Fruit fly (Drosophila melanogaster) whole organism, embryonic: ENCODE results near the gene CG7564.

Source experiments
- Asciz ChIP-seq: fragments of 200-800 bp; sonication (Bioruptor generic); optimal IDR thresholded peaks from 2 replicates; lab custom pipeline; 2017; ENCODE audit warnings: missing biosample characterization, mild to moderate bottlenecking, missing genetic modification characterization, missing genetic modification reagents
- B-H2 ChIP-seq: fragments of 200-800 bp; sonication (Bioruptor generic); optimal IDR thresholded peaks from 2 replicates; lab custom pipeline; 2018; ENCODE audit warnings: missing biosample characterization, mild to moderate bottlenecking, missing genetic modification characterization
- Blimp-1 ChIP-seq: fragments of 200-800 bp; sonication (Bioruptor generic); optimal IDR thresholded peaks from 3 replicates; lab custom pipeline; 2018; ENCODE audit warnings: missing biosample characterization, missing genetic modification characterization, mild to moderate bottlenecking, moderate library complexity, missing genetic modification reagents
- CG10543 ChIP-seq: fragments of 200-800 bp; sonication (Bioruptor generic); optimal IDR thresholded peaks from 3 replicates; lab custom pipeline; 2017; ENCODE audit warnings: missing biosample characterization, mild to moderate bottlenecking, missing genetic modification characterization, moderate library complexity
- CG12942 ChIP-seq: fragments of 200-800 bp; sonication (Bioruptor generic); optimal IDR thresholded peaks from 3 replicates; lab custom pipeline; 2016; ENCODE audit warnings: missing biosample characterization, missing genetic modification characterization
- CG13296 ChIP-seq: fragments of 200-800 bp; sonication (Bioruptor generic); optimal IDR thresholded peaks from 3 replicates; lab custom pipeline; 2018; ENCODE audit warnings: missing biosample characterization, mild to moderate bottlenecking, missing genetic modification characterization
- CG13424 ChIP-seq: fragments of 200-800 bp; sonication (Bioruptor generic); optimal IDR thresholded peaks from 2 replicates; lab custom pipeline; 2019; ENCODE audit warnings: missing biosample characterization, mild to moderate bottlenecking, missing genetic modification characterization, moderate library complexity
- CG15011 ChIP-seq: fragments of 200-800 bp; sonication (Bioruptor generic); optimal IDR thresholded peaks from 3 replicates; lab custom pipeline; 2018; ENCODE audit warnings: missing biosample characterization, mild to moderate bottlenecking, missing genetic modification characterization
- CG1603 ChIP-seq: fragments of 200-800 bp; sonication (Bioruptor generic); optimal IDR thresholded peaks from 2 replicates; lab custom pipeline; 2019; ENCODE audit warnings: missing biosample characterization, mild to moderate bottlenecking, missing genetic modification characterization, moderate library complexity
- CG17186 ChIP-seq: fragments of 200-800 bp; sonication (Bioruptor generic); optimal IDR thresholded peaks from 3 replicates; lab custom pipeline; 2017; ENCODE audit warnings: missing biosample characterization, missing genetic modification reagents, missing genetic modification characterization
- CG17568 ChIP-seq: fragments of 200-800 bp; sonication (Bioruptor generic); optimal IDR thresholded peaks from 2 replicates; lab custom pipeline; 2018; ENCODE audit warnings: missing biosample characterization, mild to moderate bottlenecking, missing genetic modification characterization, moderate library complexity
- CG17912 ChIP-seq: fragments of 200-800 bp; sonication (Bioruptor generic); optimal IDR thresholded peaks from 2 replicates; lab custom pipeline; 2018; ENCODE audit warnings: missing biosample characterization, mild to moderate bottlenecking, missing genetic modification characterization
- CG18599 ChIP-seq: fragments of 200-800 bp; sonication (Bioruptor generic); optimal IDR thresholded peaks from 3 replicates; lab custom pipeline; 2017; ENCODE audit warnings: missing biosample characterization, missing genetic modification characterization, mild to moderate bottlenecking, moderate library complexity, missing genetic modification reagents
- CG2889 ChIP-seq: fragments of 200-800 bp; sonication (Bioruptor generic); IDR thresholded peaks from 3 replicates; pipeline ENCODE4 v1.3.6; 2022; ENCODE audit warnings: missing biosample characterization, missing genetic modification characterization
- CG32772 ChIP-seq: fragments of 200-800 bp; sonication (Bioruptor generic); IDR thresholded peaks from 2 replicates; pipeline ENCODE4 v1.3.6; 2022; ENCODE audit warnings: missing biosample characterization, missing genetic modification characterization
- CG3281 ChIP-seq: fragments of 200-800 bp; sonication (Bioruptor generic); optimal IDR thresholded peaks from 3 replicates; lab custom pipeline; 2017; ENCODE audit warnings: missing biosample characterization, mild to moderate bottlenecking, missing genetic modification characterization
- CG34376 ChIP-seq: fragments of 200-800 bp; sonication (Bioruptor generic); optimal IDR thresholded peaks from 2 replicates; lab custom pipeline; 2018; ENCODE audit warnings: missing biosample characterization, mild to moderate bottlenecking, missing genetic modification characterization
- CG6791 ChIP-seq: fragments of 200-800 bp; sonication (Bioruptor generic); IDR thresholded peaks from 3 replicates; pipeline ENCODE4 v1.3.6; 2022; ENCODE audit warnings: missing biosample characterization, missing genetic modification characterization; ENCODE audit not compliant: partially characterized antibody
- CG6813 ChIP-seq: fragments of 200-800 bp; sonication (Bioruptor generic); optimal IDR thresholded peaks from 2 replicates; lab custom pipeline; 2017; ENCODE audit warnings: missing biosample characterization, missing genetic modification characterization, mild to moderate bottlenecking, moderate library complexity, missing genetic modification reagents
- CG7372 ChIP-seq: fragments of 200-800 bp; sonication (Bioruptor generic); IDR thresholded peaks from 2 replicates; pipeline ENCODE4 v1.3.6; 2022; ENCODE audit warnings: missing biosample characterization, missing genetic modification characterization
- CG9609 ChIP-seq: fragments of 200-800 bp; sonication (Bioruptor generic); optimal IDR thresholded peaks from 3 replicates; lab custom pipeline; 2016; ENCODE audit warnings: missing biosample characterization, missing genetic modification characterization
- CrebB ChIP-seq: fragments of 200-800 bp; sonication (Bioruptor generic); optimal IDR thresholded peaks from 3 replicates; lab custom pipeline; 2018; ENCODE audit warnings: missing biosample characterization, mild to moderate bottlenecking, missing genetic modification characterization
- Ets97D ChIP-seq: fragments of 200-800 bp; sonication (Bioruptor generic); optimal IDR thresholded peaks from 3 replicates; lab custom pipeline; 2016; ENCODE audit warnings: missing biosample characterization, missing genetic modification characterization
- Fer1 ChIP-seq: fragments of 200-800 bp; sonication (Bioruptor generic); optimal IDR thresholded peaks from 2 replicates; lab custom pipeline; 2017; ENCODE audit warnings: missing biosample characterization, mild to moderate bottlenecking, missing genetic modification characterization
- Hmr ChIP-seq: fragments of 200-800 bp; sonication (Bioruptor generic); optimal IDR thresholded peaks from 3 replicates; lab custom pipeline; 2017; ENCODE audit warnings: mild to moderate bottlenecking, missing biosample characterization, missing genetic modification reagents, missing genetic modification characterization
- MBD-R2 ChIP-seq: fragments of 200-800 bp; sonication (Bioruptor generic); IDR thresholded peaks from 2 replicates; pipeline ENCODE4 v1.3.6; 2022; ENCODE audit warnings: missing biosample characterization, missing genetic modification characterization
- MTF-1 ChIP-seq: fragments of 200-800 bp; sonication (Bioruptor generic); optimal IDR thresholded peaks from 2 replicates; lab custom pipeline; 2018; ENCODE audit warnings: missing biosample characterization, mild to moderate bottlenecking, missing genetic modification characterization, borderline replicate concordance
- Med ChIP-seq: fragments of 200-800 bp; sonication (Bioruptor generic); peaks from one replicate; lab custom pipeline; 2016; ENCODE audit warnings: missing biosample characterization, missing genetic modification characterization, mild to moderate bottlenecking, inconsistent platforms, moderate library complexity
- NC2α ChIP-seq: fragments of 200-800 bp; sonication (Bioruptor generic); optimal IDR thresholded peaks from 2 replicates; lab custom pipeline; 2016; ENCODE audit warnings: missing biosample characterization, missing genetic modification characterization
- Ptx1 ChIP-seq: fragments of 200-800 bp; sonication (Bioruptor generic); IDR thresholded peaks from 2 replicates; pipeline ENCODE4 v1.3.6; 2022; ENCODE audit warnings: missing biosample characterization, missing genetic modification characterization
- Side ChIP-seq: fragments of 200-800 bp; sonication (Bioruptor generic); optimal IDR thresholded peaks from 2 replicates; lab custom pipeline; 2016; ENCODE audit warnings: missing biosample characterization, missing genetic modification characterization
- Sox100B ChIP-seq: fragments of 200-800 bp; sonication (Bioruptor generic); optimal IDR thresholded peaks from 3 replicates; lab custom pipeline; 2018; ENCODE audit warnings: missing biosample characterization, mild to moderate bottlenecking, missing genetic modification characterization
- Vsx1 ChIP-seq: fragments of 200-800 bp; sonication (Bioruptor generic); optimal IDR thresholded peaks from 2 replicates; lab custom pipeline; 2017; ENCODE audit warnings: missing biosample characterization, mild to moderate bottlenecking, missing genetic modification characterization, missing genetic modification reagents
- crol ChIP-seq: fragments of 200-800 bp; sonication (Bioruptor generic); IDR thresholded peaks from 2 replicates; pipeline ENCODE4 v1.3.6; 2022; ENCODE audit warnings: missing biosample characterization, missing genetic modification characterization
- exex ChIP-seq: fragments of 200-800 bp; sonication (Bioruptor generic); optimal IDR thresholded peaks from 4 replicates; lab custom pipeline; 2018; ENCODE audit warnings: missing biosample characterization, mild to moderate bottlenecking, missing genetic modification characterization, moderate library complexity
- grau ChIP-seq: fragments of 200-800 bp; optimal IDR thresholded peaks from 3 replicates; lab custom pipeline; 2019; ENCODE audit warnings: missing biosample characterization, mild to moderate bottlenecking, missing genetic modification characterization, moderate library complexity
- gt ChIP-seq: fragments of 200-800 bp; sonication (Bioruptor generic); IDR thresholded peaks from 2 replicates; pipeline ENCODE4 v1.3.6; 2022; ENCODE audit warnings: missing biosample characterization, missing genetic modification characterization
- hkb ChIP-seq, 2 experiments: fragments of 200-800 bp in 1 of 2; fragments of >200 bp in 1 of 2; sonication (Bioruptor generic) in 1 of 2; IDR thresholded peaks in 1 of 2; optimal IDR thresholded peaks in 1 of 2; 2 replicates each; pipeline versions ENCODE4 v1.3.6 to Lab custom; 2017 to 2022; ENCODE audit warnings: missing biosample characterization in 1 of 2, missing genetic modification characterization in 1 of 2
- mirr ChIP-seq: fragments of 200-800 bp; sonication (Bioruptor generic); optimal IDR thresholded peaks from 3 replicates; lab custom pipeline; 2018; ENCODE audit warnings: missing biosample characterization, mild to moderate bottlenecking, missing genetic modification characterization
- nerfin-2 ChIP-seq: fragments of 200-800 bp; sonication (Bioruptor generic); IDR thresholded peaks from 2 replicates; pipeline ENCODE4 v1.3.6; 2022; ENCODE audit warnings: missing biosample characterization, missing genetic modification characterization; ENCODE audit not compliant: partially characterized antibody
- oc ChIP-seq: fragments of 200-800 bp; sonication (Bioruptor generic); optimal IDR thresholded peaks from 2 replicates; lab custom pipeline; 2018; ENCODE audit warnings: missing biosample characterization, mild to moderate bottlenecking, missing genetic modification characterization, moderate library complexity
- slp2 ChIP-seq: fragments of 200-800 bp; sonication (Bioruptor generic); optimal IDR thresholded peaks from 2 replicates; lab custom pipeline; 2016; ENCODE audit warnings: missing biosample characterization, missing genetic modification characterization
- sna ChIP-seq: fragments of 200-800 bp; sonication (Bioruptor generic); IDR thresholded peaks from 2 replicates; pipeline ENCODE4 v1.3.6; 2022; ENCODE audit warnings: missing biosample characterization, missing genetic modification characterization; ENCODE audit not compliant: partially characterized antibody
- tll ChIP-seq, 2 experiments: fragments of 200-800 bp in 1 of 2; fragments of >200 bp in 1 of 2; sonication (Bioruptor generic) in 1 of 2; optimal IDR thresholded peaks; 2 replicates each; lab custom pipeline; 2017 to 2019; ENCODE audit warnings: missing biosample characterization in 2 of 2, missing genetic modification characterization in 2 of 2, mild to moderate bottlenecking in 1 of 2, moderate library complexity in 1 of 2
- yki ChIP-seq: fragments of >200 bp; optimal IDR thresholded peaks from 3 replicates; lab custom pipeline; 2018
- zfh1 ChIP-seq: fragments of 200-800 bp; sonication (Bioruptor generic); IDR thresholded peaks from 3 replicates; pipeline ENCODE4 v1.3.6; 2022; ENCODE audit warnings: missing biosample characterization, missing genetic modification characterization

The CG7564 gene

dm6 chr3L:17535768-17536167, 21.7 kb downstream of the CG7564 start (continued):
- no peak for TF ChIP-seq Side
- TF ChIP-seq, all 482 proteins: peak for 5

dm6 chr3L:17538250-17538649, 24.2 kb downstream of the CG7564 start:
- TF ChIP-seq CG7372 (GFP tag; lab: Robert Waterston, UW) (peak; percentile 93), Sox100B (GFP tag; lab: Kevin White, UChicago) (no peak), yki (lab: Kevin White, UChicago) (no peak)

dm6 chr3L:17538907-17539306, 24.8 kb downstream of the CG7564 start:
- TF ChIP-seq gt (GFP tag; lab: Robert Waterston, UW) = no peak
- no peak for TF ChIP-seq CG6791 (GFP tag; lab: Robert Waterston, UW)
- TF ChIP-seq NC2α (GFP tag; lab: Kevin White, UChicago) = no peak
- no peak for TF ChIP-seq slp2
- TF ChIP-seq nerfin-2 = no peak
- no peak for TF ChIP-seq Blimp-1 (GFP tag; lab: Kevin White, UChicago)
- peak; percentile 77 for TF ChIP-seq Fer1 (GFP tag; lab: Kevin White, UChicago)
- no peak for TF ChIP-seq Vsx1 (GFP tag; lab: Kevin White, UChicago)
- TF ChIP-seq CG2889 (GFP tag; lab: Robert Waterston, UW) = no peak
- TF ChIP-seq hkb (optimal IDR thresholded peaks at IDR 0.05; lab: Kevin White, UChicago) = no peak
- 0 out of 2 replicates have a peak, but pooled peaks have one; percentile 17 for TF ChIP-seq hkb (GFP tag; IDR thresholded peaks at IDR 0.05; lab: Robert Waterston, UW)
- TF ChIP-seq Med (GFP tag; lab: Kevin White, UChicago) = peak; percentile 67
- TF ChIP-seq CG32772 (GFP tag; lab: Robert Waterston, UW) = no peak
- TF ChIP-seq crol (GFP tag; lab: Robert Waterston, UW) = no peak
- TF ChIP-seq zfh1 (GFP tag; lab: Robert Waterston, UW) = no peak
- peak; percentile 18 for TF ChIP-seq MTF-1
- TF ChIP-seq CG3281 = peak; percentile 47
- no peak for TF ChIP-seq oc (tag; lab: Kevin White, UChicago)
- TF ChIP-seq CG17186 (GFP tag; lab: Kevin White, UChicago) = no peak
- TF ChIP-seq exex (tag; lab: Kevin White, UChicago) = peak; percentile 88
- TF ChIP-seq CG13296 (GFP tag; lab: Kevin White, UChicago) = peak; percentile 77
- peak; percentile 46 for TF ChIP-seq CrebB (tag; lab: Kevin White, UChicago)
- no peak for TF ChIP-seq CG17912 (GFP tag; lab: Kevin White, UChicago)
- no peak for TF ChIP-seq CG9609 (GFP tag; lab: Kevin White, UChicago)
- TF ChIP-seq CG15011 (GFP tag; lab: Kevin White, UChicago) = peak; percentile 2
- TF ChIP-seq MBD-R2 = no peak
- peak; percentile 59 for TF ChIP-seq CG17568 (GFP tag; lab: Kevin White, UChicago)
- peak; percentile 66 for TF ChIP-seq mirr (GFP tag; lab: Kevin White, UChicago)
- TF ChIP-seq Ets97D (GFP tag; lab: Kevin White, UChicago) = no peak
- TF ChIP-seq CG13424 (tag; lab: Kevin White, UChicago) = peak; percentile 9
- TF ChIP-seq tll (GFP tag; optimal IDR thresholded peaks at IDR 0.05; lab: Kevin White, UChicago) = no peak
- no peak for TF ChIP-seq Ptx1 (GFP tag; lab: Robert Waterston, UW)
- peak; percentile 46 for TF ChIP-seq CG10543 (GFP tag; lab: Kevin White, UChicago)
- TF ChIP-seq CG34376 (GFP tag; lab: Kevin White, UChicago) = peak; percentile 88
- TF ChIP-seq B-H2 = peak; percentile 50
- no peak for TF ChIP-seq grau (tag; lab: Kevin White, UChicago)
- peak; percentile 43 for TF ChIP-seq CG6813 (GFP tag; lab: Kevin White, UChicago)
- no peak for TF ChIP-seq sna (GFP tag; lab: Robert Waterston, UW)
- peak; percentile 13 for TF ChIP-seq Asciz (GFP tag; lab: Kevin White, UChicago)
- TF ChIP-seq CG1603 (tag; lab: Kevin White, UChicago) = no peak
- no peak for TF ChIP-seq Hmr (GFP tag; lab: Kevin White, UChicago)
- no peak for TF ChIP-seq CG12942 (GFP tag; lab: Kevin White, UChicago)
- peak; percentile 50 for TF ChIP-seq CG18599 (GFP tag; lab: Kevin White, UChicago)
